Worm (Caenorhabditis elegans) whole organism, L4 larva: ENCODE data around the gene msp-76.
"Not testable (repeated sequence)": the region's sequence is repeated elsewhere in the genome, so short reads cannot be mapped to it uniquely, and the experiment has no call there.

ENCODE experiments used
- D1046.2 ChIP-seq: fragments of 200-800 bp; sonication (Bioruptor generic); IDR thresholded peaks from 2 replicates; pipeline ENCODE4 v1.3.6; 2022; ENCODE audit warnings: missing genetic modification characterization, missing compliant biosample characterization
- F37D6.2 ChIP-seq: sonication (generic microtip); optimal IDR thresholded peaks from 2 replicates; lab custom pipeline; 2016; ENCODE audit warnings: mild to moderate bottlenecking, missing genetic modification characterization, missing compliant biosample characterization
- F44E2.7 ChIP-seq: fragments of 200-800 bp; sonication (Bioruptor generic); IDR thresholded peaks from 2 replicates; pipeline ENCODE4 v2.1.2; 2022; ENCODE audit warnings: missing genetic modification characterization, missing compliant biosample characterization
- T20F7.1 ChIP-seq: fragments of 200-800 bp; sonication (Bioruptor generic); optimal IDR thresholded peaks from 2 replicates; lab custom pipeline; 2018; ENCODE audit warnings: mild to moderate bottlenecking, missing genetic modification characterization, missing compliant biosample characterization
- T26A8.4 ChIP-seq: fragments of 200-800 bp; sonication (Bioruptor generic); IDR thresholded peaks from 2 replicates; pipeline ENCODE4 v1.3.6; 2022; ENCODE audit warnings: missing genetic modification characterization, missing compliant biosample characterization
- Y5F2A.4 ChIP-seq: fragments of 200-800 bp; sonication (Bioruptor generic); optimal IDR thresholded peaks from 2 replicates; lab custom pipeline; 2018; ENCODE audit warnings: mild to moderate bottlenecking, missing genetic modification characterization, missing compliant biosample characterization
- aha-1 ChIP-seq: fragments of 150-350 bp; peaks from one replicate; lab custom pipeline; 2014; ENCODE audit warnings: missing biosample characterization, missing genetic modification characterization
- ama-1 ChIP-seq: fragments of 150-350 bp; optimal IDR thresholded peaks from 2 replicates; lab custom pipeline; 2014; ENCODE audit warnings: inconsistent platforms, mixed read lengths
- ceh-32 ChIP-seq: sonication (generic microtip); optimal IDR thresholded peaks from 2 replicates; lab custom pipeline; 2016; ENCODE audit warnings: mild to moderate bottlenecking, missing genetic modification characterization, missing compliant biosample characterization; ENCODE audit not compliant: poor library complexity
- ceh-44 ChIP-seq: fragments of 200-800 bp; sonication (Bioruptor generic); IDR thresholded peaks from 2 replicates; pipeline ENCODE4 v1.3.6; 2022; ENCODE audit warnings: missing genetic modification reagents, missing genetic modification characterization, missing compliant biosample characterization
- ceh-82 ChIP-seq: sonication (generic microtip); optimal IDR thresholded peaks from 2 replicates; lab custom pipeline; 2017; ENCODE audit warnings: missing biosample characterization, missing genetic modification characterization
- ces-1 ChIP-seq: fragments of 150-350 bp; sonication (generic microtip); optimal IDR thresholded peaks from 4 replicates; lab custom pipeline; 2014; ENCODE audit warnings: missing biosample characterization, missing genetic modification reagents, missing genetic modification characterization
- cey-2 ChIP-seq: sonication (generic microtip); optimal IDR thresholded peaks from 3 replicates; lab custom pipeline; 2017; ENCODE audit warnings: missing genetic modification characterization, mild to moderate bottlenecking, missing compliant biosample characterization, antibody characterized with exemption, borderline replicate concordance; ENCODE audit not compliant: insufficient read depth
- daf-12 ChIP-seq: fragments of 150-350 bp; optimal IDR thresholded peaks from 2 replicates; lab custom pipeline; 2014; ENCODE audit warnings: missing biosample characterization, missing genetic modification reagents, missing genetic modification characterization
- daf-16 ChIP-seq, 3 experiments: sonication (generic microtip); optimal IDR thresholded peaks; 2 replicates each; lab custom pipeline; 2016 to 2017; ENCODE audit warnings: missing genetic modification characterization in 3 of 3, missing genetic modification reagents in 3 of 3, mild to moderate bottlenecking in 2 of 3, missing compliant biosample characterization in 2 of 3, missing biosample characterization in 1 of 3, moderate library complexity in 1 of 3
- daf-19 ChIP-seq: fragments of 200-800 bp; sonication (Bioruptor generic); conservative IDR thresholded peaks from 2 replicates; pipeline ENCODE4 v1.3.6; 2022; ENCODE audit warnings: missing genetic modification characterization, missing compliant biosample characterization
- dve-1 ChIP-seq: sonication (generic microtip); optimal IDR thresholded peaks from 2 replicates; lab custom pipeline; 2017; ENCODE audit warnings: antibody characterized with exemption, mild to moderate bottlenecking, missing genetic modification characterization, missing compliant biosample characterization; ENCODE audit not compliant: insufficient read depth
- hif-1 ChIP-seq, 2 experiments: sonication (generic microtip); optimal IDR thresholded peaks; 2 replicates each; lab custom pipeline; 2016 to 2017; ENCODE audit warnings: missing compliant biosample characterization in 2 of 2, missing genetic modification characterization in 2 of 2, missing genetic modification reagents in 2 of 2, missing genotype in 2 of 2, mild to moderate bottlenecking in 1 of 2
- hlh-11 ChIP-seq: fragments of 200-800 bp; sonication (Bioruptor generic); optimal IDR thresholded peaks from 2 replicates; lab custom pipeline; 2018; ENCODE audit warnings: mild to moderate bottlenecking, missing genetic modification characterization, missing compliant biosample characterization
- hlh-30 ChIP-seq: sonication (generic microtip); optimal IDR thresholded peaks from 2 replicates; lab custom pipeline; 2017; ENCODE audit warnings: antibody characterized with exemption, mild to moderate bottlenecking, missing genetic modification characterization, missing compliant biosample characterization; ENCODE audit not compliant: insufficient read depth
- hmg-1.1 ChIP-seq: fragments of 200-800 bp; sonication (Bioruptor generic); IDR thresholded peaks from 2 replicates; pipeline ENCODE4 v1.3.6; 2022; ENCODE audit warnings: missing genetic modification reagents, missing genetic modification characterization, missing compliant biosample characterization
- lin-15B ChIP-seq: fragments of 150-350 bp; sonication (generic microtip); optimal IDR thresholded peaks from 3 replicates; lab custom pipeline; 2014; ENCODE audit warnings: missing biosample characterization, missing genetic modification characterization
- lsy-2 ChIP-seq, 2 experiments: fragments of 150-350 bp in 1 of 2; sonication (generic microtip) in 1 of 2; optimal IDR thresholded peaks; 2 replicates each; lab custom pipeline; 2014 to 2017; ENCODE audit warnings: missing biosample characterization in 2 of 2, missing genetic modification characterization in 2 of 2
- madf-9 ChIP-seq: fragments of 200-800 bp; sonication (Bioruptor generic); conservative IDR thresholded peaks from 2 replicates; pipeline ENCODE4 v1.3.6; 2022; ENCODE audit warnings: missing genetic modification reagents, missing genetic modification characterization, missing compliant biosample characterization
- mdt-29 ChIP-seq: fragments of 200-800 bp; sonication (Bioruptor generic); IDR thresholded peaks from 2 replicates; pipeline ENCODE4 v1.3.6; 2022; ENCODE audit warnings: missing genetic modification reagents, missing genetic modification characterization, missing compliant biosample characterization
- mep-1 ChIP-seq: fragments of 150-350 bp; sonication (generic microtip); optimal IDR thresholded peaks from 3 replicates; lab custom pipeline; 2014; ENCODE audit warnings: missing biosample characterization, missing genetic modification characterization
- mxl-2 ChIP-seq: fragments of 200-800 bp; sonication (Bioruptor generic); conservative IDR thresholded peaks from 2 replicates; pipeline ENCODE4 v1.3.6; 2022; ENCODE audit warnings: missing genetic modification reagents, missing genetic modification characterization, missing compliant biosample characterization
- mxl-3 ChIP-seq: fragments of 200-800 bp; sonication (Bioruptor generic); optimal IDR thresholded peaks from 2 replicates; lab custom pipeline; 2018; ENCODE audit warnings: mild to moderate bottlenecking, missing genetic modification characterization, missing compliant biosample characterization
- nhr-10 ChIP-seq: fragments of 150-350 bp; optimal IDR thresholded peaks from 2 replicates; lab custom pipeline; 2014; ENCODE audit warnings: missing biosample characterization, missing genetic modification characterization
- nhr-102 ChIP-seq: sonication (generic microtip); optimal IDR thresholded peaks from 2 replicates; lab custom pipeline; 2016; ENCODE audit warnings: mild to moderate bottlenecking, missing genetic modification characterization, moderate library complexity, missing compliant biosample characterization
- nhr-11 ChIP-seq: fragments of 150-350 bp; optimal IDR thresholded peaks from 2 replicates; lab custom pipeline; 2014; ENCODE audit warnings: missing biosample characterization, missing genetic modification characterization
- nhr-111 ChIP-seq: fragments of 200-800 bp; sonication (Bioruptor generic); optimal IDR thresholded peaks from 2 replicates; lab custom pipeline; 2018; ENCODE audit warnings: mild to moderate bottlenecking, missing genetic modification characterization, missing compliant biosample characterization
- nhr-237 ChIP-seq: sonication (generic microtip); optimal IDR thresholded peaks from 2 replicates; lab custom pipeline; 2017; ENCODE audit warnings: missing biosample characterization, missing genetic modification characterization
- nhr-25 ChIP-seq: sonication (generic microtip); optimal IDR thresholded peaks from 2 replicates; lab custom pipeline; 2017; ENCODE audit warnings: missing genetic modification characterization, mild to moderate bottlenecking, missing compliant biosample characterization, antibody characterized with exemption, moderate library complexity, borderline replicate concordance; ENCODE audit not compliant: insufficient read depth
- nhr-28 ChIP-seq: fragments of 150-350 bp; optimal IDR thresholded peaks from 2 replicates; lab custom pipeline; 2014; ENCODE audit warnings: missing biosample characterization, missing genetic modification characterization
- nhr-41 ChIP-seq: fragments of 200-800 bp; sonication (Bioruptor generic); IDR thresholded peaks from 2 replicates; pipeline ENCODE4 v1.3.6; 2022; ENCODE audit warnings: missing genetic modification reagents, missing genetic modification characterization, missing compliant biosample characterization
- nhr-6 ChIP-seq: fragments of 150-350 bp; optimal IDR thresholded peaks from 2 replicates; lab custom pipeline; 2014; ENCODE audit warnings: missing biosample characterization, missing genetic modification characterization
- skn-1 ChIP-seq: fragments of 150-350 bp; optimal IDR thresholded peaks from 2 replicates; lab custom pipeline; 2014; ENCODE audit warnings: missing biosample characterization, missing genetic modification characterization
- spr-1 ChIP-seq: sonication (generic microtip); optimal IDR thresholded peaks from 2 replicates; lab custom pipeline; 2016; ENCODE audit warnings: mild to moderate bottlenecking, missing genetic modification characterization, missing compliant biosample characterization
- tra-1 ChIP-seq: fragments of 200-800 bp; sonication (Bioruptor generic); IDR thresholded peaks from 2 replicates; pipeline ENCODE4 v1.3.6; 2022; ENCODE audit warnings: missing genetic modification reagents, missing genetic modification characterization, missing compliant biosample characterization
- unc-130 ChIP-seq: sonication (generic microtip); optimal IDR thresholded peaks from 2 replicates; lab custom pipeline; 2016; ENCODE audit warnings: missing genetic modification reagents, missing genetic modification characterization, missing compliant biosample characterization
- unc-62 ChIP-seq, 3 experiments: fragments of 150-350 bp in 1 of 3; sonication (generic microtip); optimal IDR thresholded peaks in 2 of 3; peaks in 1 of 3; 1 replicate in 1 of 3; 2 replicates in 2 of 3; lab custom pipeline; 2014 to 2017; ENCODE audit warnings: missing biosample characterization in 3 of 3, missing genetic modification characterization in 3 of 3, missing genetic modification reagents in 3 of 3, missing genotype in 1 of 3

msp-76 gene

ce11 chrIV:9688715-9689114 lies at the start of gene msp-76:
Gene msp-76, plus strand, starts transcription at chrIV:9689015.
- not testable (repeated sequence) for TF ChIP-seq spr-1; daf-19 (GFP tag; lab: Robert Waterston, UW); ceh-82
- TF ChIP-seq, all 104 proteins: peak for 0; not testable (repeated sequence) for 104

ce11 chrIV:9641925-9642324 lies 46.9 kb upstream of the msp-76 start, which contains the start of gene del-2:
Gene del-2, minus strand, starts transcription at chrIV:9642025.
- TF ChIP-seq Y5F2A.4 (no peak), tra-1 (no peak), nhr-6 (no peak), nhr-10 (tag; lab: Kevin White, UChicago) (no peak), nhr-237 (no peak), lin-15B (tag; lab: Kevin White, UChicago) (no peak), daf-12 (tag; lab: Kevin White, UChicago) (no peak), D1046.2 (GFP tag; lab: Robert Waterston, UW) (no peak), ceh-44 (GFP tag; lab: Robert Waterston, UW) (no peak), unc-130 (no peak), nhr-25 (tag; lab: Kevin White, UChicago) (no peak), skn-1 (tag; lab: Kevin White, UChicago) (no peak), F44E2.7 (GFP tag; lab: Robert Waterston, UW) (no peak), ceh-82 (no peak), T26A8.4 (no peak)

ce11 chrIV:9643188-9643587 lies 45.6 kb upstream of the msp-76 start, which contains the start of gene degl-2:
Gene degl-2, plus strand, starts transcription at chrIV:9643488.
- TF ChIP-seq mxl-2 = no peak
- TF ChIP-seq nhr-41 (GFP tag; lab: Robert Waterston, UW) = no peak
- TF ChIP-seq lsy-2 (tag; optimal IDR thresholded peaks at IDR 0.05; lab: Kevin White, UChicago) = no peak
- no peak for TF ChIP-seq mxl-3 (GFP tag; lab: Kevin White, UChicago)
- TF ChIP-seq nhr-102 (tag; lab: Kevin White, UChicago) = no peak
- TF ChIP-seq F37D6.2 = no peak
- TF ChIP-seq dve-1 (tag; lab: Kevin White, UChicago) = no peak
- no peak for TF ChIP-seq mep-1
- no peak for TF ChIP-seq hif-1 (tag; optimal IDR thresholded peaks at IDR 0.05; lab: Kevin White, UChicago)
- TF ChIP-seq T20F7.1 (GFP tag; lab: Kevin White, UChicago) = no peak
- no peak for TF ChIP-seq ama-1 (lab: Kevin White, UChicago)
- no peak for TF ChIP-seq aha-1 (tag; lab: Kevin White, UChicago)

- TF ChIP-seq daf-16 (GFP tag; optimal IDR thresholded peaks at IDR 0.05; lab: Kevin White, UChicago) = no peak
- TF ChIP-seq daf-16 (tag; optimal IDR thresholded peaks at IDR 0.05; lab: Kevin White, UChicago) = peak; percentile 19
- TF ChIP-seq ceh-32 = no peak
- TF ChIP-seq nhr-111 (GFP tag; lab: Kevin White, UChicago) = no peak
- peak; percentile 56 for TF ChIP-seq nhr-28 (tag; lab: Kevin White, UChicago)
- no peak for TF ChIP-seq mdt-29
- TF ChIP-seq mep-1 = peak; percentile 35
- TF ChIP-seq hlh-30 = peak; percentile 28
- peak; percentile 12 for TF ChIP-seq mxl-3 (GFP tag; lab: Kevin White, UChicago)
- TF ChIP-seq cey-2 (tag; lab: Kevin White, UChicago) = peak; percentile 41
- TF ChIP-seq dve-1 (tag; lab: Kevin White, UChicago) = peak; percentile 66
- TF ChIP-seq hlh-11 (tag; lab: Kevin White, UChicago) = peak; percentile 73
- TF ChIP-seq lsy-2 (tag; optimal IDR thresholded peaks at IDR 0.05; lab: Kevin White, UChicago) = peak in 1 of 2 experiments; percentile 27
- TF ChIP-seq hmg-1.1 (GFP tag; lab: Robert Waterston, UW) = peak; percentile 44; the same call in 1 of the 2 replicates
- peak; percentile 11 for TF ChIP-seq nhr-11 (tag; lab: Kevin White, UChicago)
- TF ChIP-seq madf-9 (GFP tag; lab: Robert Waterston, UW) = 0 out of 2 replicates have a peak, but pooled peaks have one; percentile 6
- TF ChIP-seq ces-1 (GFP tag; lab: Kevin White, UChicago) = no peak
- TF ChIP-seq unc-62 (GFP tag; optimal IDR thresholded peaks at IDR 0.05 in 1 of 2; lab: Kevin White, UChicago) = peak in 1 of 2 experiments; percentile 76
- TF ChIP-seq unc-62 (tag; optimal IDR thresholded peaks at IDR 0.05; lab: Kevin White, UChicago) = no peak
Observed at ce11 chrIV:9647789-9648361, 40.9 kb upstream of the msp-76 start, which contains the start of gene amph-1. Gene amph-1, minus strand, starts transcription at chrIV:9647873.
